Fruit fly (Drosophila melanogaster) whole organism, prepupa: Measurements from ENCODE around the gene RhoGAP19D.
A peak's percentile ranks its signal among the peaks of the same experiment; 100 is the strongest.

ENCODE experiments used
- CG10631 ChIP-seq: fragments of 200-800 bp; sonication (Bioruptor generic); optimal IDR thresholded peaks from 2 replicates; lab custom pipeline; 2016; ENCODE audit warnings: missing biosample characterization, missing genetic modification characterization
- CG10669 ChIP-seq: fragments of 200-800 bp; sonication (Bioruptor generic); optimal IDR thresholded peaks from 3 replicates; lab custom pipeline; 2018; ENCODE audit warnings: missing biosample characterization, mild to moderate bottlenecking, missing genetic modification characterization, moderate library complexity
- CG11294 ChIP-seq: fragments of 200-800 bp; sonication (Bioruptor generic); IDR thresholded peaks from 2 replicates; pipeline ENCODE4 v1.3.6; 2022; ENCODE audit warnings: missing biosample characterization, missing genetic modification characterization
- CG11762 ChIP-seq: fragments of 200-800 bp; sonication (Bioruptor generic); optimal IDR thresholded peaks from 3 replicates; lab custom pipeline; 2016; ENCODE audit warnings: missing biosample characterization, missing genetic modification characterization; ENCODE audit not compliant: insufficient read depth
- CG11902 ChIP-seq: fragments of 200-800 bp; sonication (Bioruptor generic); optimal IDR thresholded peaks from 3 replicates; lab custom pipeline; 2016; ENCODE audit warnings: missing biosample characterization, missing genetic modification characterization
- CG15336 ChIP-seq: fragments of 200-800 bp; sonication (Bioruptor generic); IDR thresholded peaks from 2 replicates; pipeline ENCODE4 v1.3.6; 2022; ENCODE audit warnings: missing biosample characterization, missing genetic modification characterization
- CG1621 ChIP-seq: fragments of 200-800 bp; sonication (Bioruptor generic); optimal IDR thresholded peaks from 3 replicates; lab custom pipeline; 2018; ENCODE audit warnings: missing biosample characterization, mild to moderate bottlenecking, missing genetic modification characterization
- CG16779 ChIP-seq: fragments of 200-800 bp; sonication (Bioruptor generic); optimal IDR thresholded peaks from 3 replicates; lab custom pipeline; 2017; ENCODE audit warnings: missing biosample characterization, mild to moderate bottlenecking, missing genetic modification characterization
- CG3032 ChIP-seq: fragments of 200-800 bp; optimal IDR thresholded peaks from 2 replicates; lab custom pipeline; 2019; ENCODE audit warnings: missing biosample characterization, mild to moderate bottlenecking, missing genetic modification characterization, moderate library complexity
- CG31627 ChIP-seq: fragments of 200-800 bp; sonication (Bioruptor generic); optimal IDR thresholded peaks from 3 replicates; lab custom pipeline; 2016; ENCODE audit warnings: missing biosample characterization, missing genetic modification characterization
- CG32006 ChIP-seq: fragments of 200-800 bp; sonication (Bioruptor generic); optimal IDR thresholded peaks from 3 replicates; lab custom pipeline; 2017; ENCODE audit warnings: missing biosample characterization, mild to moderate bottlenecking, missing genetic modification characterization
- CG34406 ChIP-seq: fragments of 200-800 bp; sonication (Bioruptor generic); optimal IDR thresholded peaks from 3 replicates; lab custom pipeline; 2016; ENCODE audit warnings: missing biosample characterization, missing genetic modification characterization
- CG3919 ChIP-seq: fragments of 200-800 bp; sonication (Bioruptor generic); optimal IDR thresholded peaks from 3 replicates; lab custom pipeline; 2016; ENCODE audit warnings: missing biosample characterization, missing genetic modification characterization
- CG4318 ChIP-seq: fragments of 200-800 bp; sonication (Bioruptor generic); optimal IDR thresholded peaks from 3 replicates; lab custom pipeline; 2017; ENCODE audit warnings: missing biosample characterization, mild to moderate bottlenecking, missing genetic modification characterization
- CG6792 ChIP-seq: fragments of 200-800 bp; sonication (Bioruptor generic); optimal IDR thresholded peaks from 3 replicates; lab custom pipeline; 2016; ENCODE audit warnings: missing biosample characterization, missing genetic modification characterization
- CG6808 ChIP-seq: fragments of 200-800 bp; sonication (Bioruptor generic); optimal IDR thresholded peaks from 3 replicates; lab custom pipeline; 2017; ENCODE audit warnings: missing biosample characterization, missing genetic modification characterization, mild to moderate bottlenecking, moderate library complexity, missing genetic modification reagents
- CG6854 ChIP-seq: fragments of 200-800 bp; sonication (Bioruptor generic); optimal IDR thresholded peaks from 2 replicates; lab custom pipeline; 2017; ENCODE audit warnings: missing biosample characterization, mild to moderate bottlenecking, missing genetic modification characterization
- CG7368 ChIP-seq: fragments of 200-800 bp; sonication (Bioruptor generic); optimal IDR thresholded peaks from 3 replicates; lab custom pipeline; 2016; ENCODE audit warnings: missing biosample characterization, missing genetic modification characterization
- CG8319 ChIP-seq: fragments of 200-800 bp; sonication (Bioruptor generic); optimal IDR thresholded peaks from 3 replicates; lab custom pipeline; 2016; ENCODE audit warnings: missing biosample characterization, missing genetic modification characterization
- CG8632 ChIP-seq: fragments of 200-800 bp; sonication (Bioruptor generic); optimal IDR thresholded peaks from 3 replicates; lab custom pipeline; 2016; ENCODE audit warnings: missing biosample characterization, missing genetic modification characterization
- CG9139 ChIP-seq: fragments of 200-800 bp; sonication (Bioruptor generic); optimal IDR thresholded peaks from 3 replicates; lab custom pipeline; 2017; ENCODE audit warnings: missing biosample characterization, mild to moderate bottlenecking, missing genetic modification characterization
- Eip75B ChIP-seq: fragments of 200-800 bp; sonication (Bioruptor generic); optimal IDR thresholded peaks from 3 replicates; lab custom pipeline; 2016; ENCODE audit warnings: missing biosample characterization, missing genetic modification characterization
- Eip93F ChIP-seq: fragments of 200-800 bp; sonication (Bioruptor generic); optimal IDR thresholded peaks from 2 replicates; lab custom pipeline; 2016; ENCODE audit warnings: missing biosample characterization, mild to moderate bottlenecking, missing genetic modification characterization
- Ets96B ChIP-seq: fragments of 200-800 bp; optimal IDR thresholded peaks from 2 replicates; lab custom pipeline; 2019; ENCODE audit warnings: missing biosample characterization, mild to moderate bottlenecking, missing genetic modification characterization, moderate library complexity
- Gug ChIP-seq: fragments of 200-800 bp; sonication (Bioruptor generic); IDR thresholded peaks from 2 replicates; pipeline ENCODE4 v1.3.6; 2022; ENCODE audit warnings: missing biosample characterization, missing genetic modification characterization
- Met ChIP-seq: fragments of 200-800 bp; sonication (Bioruptor generic); optimal IDR thresholded peaks from 3 replicates; lab custom pipeline; 2016; ENCODE audit warnings: missing biosample characterization, missing genetic modification characterization
- Smox ChIP-seq: fragments of 200-800 bp; sonication (Bioruptor generic); optimal IDR thresholded peaks from 3 replicates; lab custom pipeline; 2016; ENCODE audit warnings: missing biosample characterization, missing genetic modification characterization
- Sox102F ChIP-seq: fragments of 200-800 bp; sonication (Bioruptor generic); optimal IDR thresholded peaks from 2 replicates; lab custom pipeline; 2016; ENCODE audit warnings: missing biosample characterization, mild to moderate bottlenecking, missing genetic modification characterization
- Sox14 ChIP-seq: fragments of 200-800 bp; sonication (Bioruptor generic); optimal IDR thresholded peaks from 3 replicates; lab custom pipeline; 2016; ENCODE audit warnings: missing biosample characterization, missing genetic modification characterization
- Sox15 ChIP-seq: fragments of 200-800 bp; sonication (Bioruptor generic); optimal IDR thresholded peaks from 3 replicates; lab custom pipeline; 2016; ENCODE audit warnings: missing biosample characterization, missing genetic modification characterization
- achi ChIP-seq: fragments of 200-800 bp; sonication (Bioruptor generic); optimal IDR thresholded peaks from 3 replicates; lab custom pipeline; 2016; ENCODE audit warnings: missing biosample characterization, missing genetic modification characterization
- acj6 ChIP-seq: fragments of 200-800 bp; sonication (Bioruptor generic); optimal IDR thresholded peaks from 3 replicates; lab custom pipeline; 2016; ENCODE audit warnings: missing biosample characterization, missing genetic modification characterization
- cyc ChIP-seq: fragments of 200-800 bp; sonication (Bioruptor generic); optimal IDR thresholded peaks from 3 replicates; lab custom pipeline; 2016; ENCODE audit warnings: missing biosample characterization, missing genetic modification characterization
- dac ChIP-seq: fragments of 200-800 bp; sonication (Bioruptor generic); optimal IDR thresholded peaks from 2 replicates; lab custom pipeline; 2017; ENCODE audit warnings: missing biosample characterization, mild to moderate bottlenecking, missing genetic modification characterization
- dsx ChIP-seq: fragments of 200-800 bp; optimal IDR thresholded peaks from 3 replicates; lab custom pipeline; 2019; ENCODE audit warnings: missing biosample characterization, mild to moderate bottlenecking, missing genetic modification characterization, moderate library complexity; ENCODE audit not compliant: poor library complexity, severe bottlenecking
- fd59A ChIP-seq: fragments of 200-800 bp; sonication (Bioruptor generic); optimal IDR thresholded peaks from 2 replicates; lab custom pipeline; 2017; ENCODE audit warnings: missing biosample characterization, mild to moderate bottlenecking, missing genetic modification characterization, missing genetic modification reagents
- fd85E ChIP-seq: fragments of 200-800 bp; sonication (Bioruptor generic); optimal IDR thresholded peaks from 3 replicates; lab custom pipeline; 2016; ENCODE audit warnings: missing biosample characterization, missing genetic modification characterization
- lz ChIP-seq: fragments of 200-800 bp; sonication (Bioruptor generic); optimal IDR thresholded peaks from 3 replicates; lab custom pipeline; 2016; ENCODE audit warnings: missing biosample characterization, missing genetic modification characterization
- net ChIP-seq: fragments of 200-800 bp; sonication (Bioruptor generic); optimal IDR thresholded peaks from 3 replicates; lab custom pipeline; 2016; ENCODE audit warnings: missing biosample characterization, missing genetic modification characterization
- pdm3 ChIP-seq: fragments of 200-800 bp; sonication (Bioruptor generic); optimal IDR thresholded peaks from 3 replicates; lab custom pipeline; 2016; ENCODE audit warnings: missing biosample characterization, missing genetic modification characterization
- salr ChIP-seq, 2 experiments: fragments of 200-800 bp; sonication (Bioruptor generic); optimal IDR thresholded peaks; 3 replicates each; lab custom pipeline; 2016 to 2018; ENCODE audit warnings: missing biosample characterization in 2 of 2, missing genetic modification characterization in 2 of 2, mild to moderate bottlenecking in 1 of 2
- spab ChIP-seq: fragments of 200-800 bp; sonication (Bioruptor generic); optimal IDR thresholded peaks from 2 replicates; lab custom pipeline; 2017; ENCODE audit warnings: missing biosample characterization, mild to moderate bottlenecking, missing genetic modification characterization, missing genetic modification reagents
- ss ChIP-seq, 2 experiments: fragments of 200-800 bp; sonication (Bioruptor generic); optimal IDR thresholded peaks; 2 replicates in 1 of 2; 3 replicates in 1 of 2; lab custom pipeline; 2017 to 2018; ENCODE audit warnings: mild to moderate bottlenecking in 2 of 2, missing biosample characterization in 2 of 2, missing genetic modification characterization in 2 of 2, moderate library complexity in 1 of 2
- svp ChIP-seq: fragments of 200-800 bp; sonication (Bioruptor generic); peaks from one replicate; lab custom pipeline; 2016; ENCODE audit warnings: missing biosample characterization, missing genetic modification characterization
- topi ChIP-seq: fragments of 200-800 bp; sonication (Bioruptor generic); optimal IDR thresholded peaks from 3 replicates; lab custom pipeline; 2016; ENCODE audit warnings: missing biosample characterization, missing genetic modification characterization
- vri ChIP-seq: fragments of 200-800 bp; sonication (Bioruptor generic); optimal IDR thresholded peaks from 3 replicates; lab custom pipeline; 2016; ENCODE audit warnings: missing biosample characterization, mild to moderate bottlenecking, missing genetic modification characterization

The RhoGAP19D gene

DNA sequence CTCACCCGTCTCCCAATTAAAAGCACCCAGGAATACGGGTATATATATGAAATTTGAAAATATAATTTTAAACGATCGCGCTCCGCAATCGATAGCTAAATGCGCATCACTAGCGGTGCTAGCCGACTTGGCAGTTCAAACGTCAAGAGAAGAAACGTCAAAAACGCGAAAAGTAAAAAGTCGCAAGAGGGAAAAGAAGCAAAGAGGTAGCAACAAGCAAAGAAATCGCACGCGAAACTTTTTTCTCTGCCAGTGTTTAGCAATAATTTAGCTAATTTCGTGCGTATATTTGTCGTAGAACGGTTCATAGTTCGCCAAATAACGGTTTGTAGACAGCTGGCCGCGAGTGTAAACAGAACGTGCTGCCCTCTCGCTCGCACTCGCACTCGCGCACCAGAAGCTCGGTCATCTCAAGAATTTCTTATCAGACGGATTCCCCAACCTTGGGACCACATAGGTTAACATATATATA is 924 bp upstream of the RhoGAP19D start, which contains the start of gene CG1812 (continued):
- no peak for TF ChIP-seq Eip75B (GFP tag; lab: Kevin White, UChicago)
- peak; percentile 59 for TF ChIP-seq CG31627
- TF ChIP-seq ss (GFP tag; optimal IDR thresholded peaks at IDR 0.05; lab: Kevin White, UChicago), result peak in 1 of 2 experiments; percentile 52
- peak; percentile 34 for TF ChIP-seq CG34406 (GFP tag; lab: Kevin White, UChicago)
- peak; percentile 61 for TF ChIP-seq Sox14 (GFP tag; lab: Kevin White, UChicago)
- TF ChIP-seq fd59A (GFP tag; lab: Kevin White, UChicago), result peak; percentile 4
- TF ChIP-seq CG16779 (tag; lab: Kevin White, UChicago), result no peak
- peak; percentile 18 for TF ChIP-seq spab (GFP tag; lab: Kevin White, UChicago)
- no peak for TF ChIP-seq CG9139 (GFP tag; lab: Kevin White, UChicago)
- TF ChIP-seq cyc (GFP tag; lab: Kevin White, UChicago), result peak; percentile 26
- TF ChIP-seq svp (GFP tag; lab: Kevin White, UChicago), result peak; percentile 98
- peak; percentile 62 for TF ChIP-seq CG6792 (GFP tag; lab: Kevin White, UChicago)
- peak; percentile 56 for TF ChIP-seq CG1621
- peak; percentile 72 for TF ChIP-seq CG15336 (GFP tag; lab: Robert Waterston, UW)
- no peak for TF ChIP-seq CG11762
- TF ChIP-seq CG11294 (GFP tag; lab: Robert Waterston, UW), result peak; percentile 40; the same call in 1 of the 2 replicates
- TF ChIP-seq pdm3 (GFP tag; lab: Kevin White, UChicago), result peak; percentile 59
- TF ChIP-seq Ets96B, result peak; percentile 45
- no peak for TF ChIP-seq Eip93F
- TF ChIP-seq achi, result peak; percentile 100
- TF ChIP-seq CG4318 (GFP tag; lab: Kevin White, UChicago), result no peak
- peak; percentile 29 for TF ChIP-seq Smox (GFP tag; lab: Kevin White, UChicago)
- no peak for TF ChIP-seq dac (GFP tag; lab: Kevin White, UChicago)
- TF ChIP-seq CG7368, result peak; percentile 56
- peak; percentile 42 for TF ChIP-seq CG8319 (GFP tag; lab: Kevin White, UChicago)
- TF ChIP-seq Sox15 (GFP tag; lab: Kevin White, UChicago), result peak; percentile 32
- TF ChIP-seq CG11902, result no peak

dm6 chrX:20509535-20510424 is 714 bp downstream of the RhoGAP19D start:
- TF ChIP-seq CG10669 (GFP tag; lab: Kevin White, UChicago) (no peak), CG6808 (GFP tag; lab: Kevin White, UChicago) (peak; percentile 30), CG3919 (peak; percentile 31), fd59A (GFP tag; lab: Kevin White, UChicago) (no peak), Sox15 (GFP tag; lab: Kevin White, UChicago) (no peak), CG8319 (GFP tag; lab: Kevin White, UChicago) (no peak), acj6 (GFP tag; lab: Kevin White, UChicago) (peak; percentile 2), fd85E (GFP tag; lab: Kevin White, UChicago) (no peak), Gug (no peak), vri (GFP tag; lab: Kevin White, UChicago) (peak; percentile 75), CG8632 (peak; percentile 12), CG3032 (no peak), svp (GFP tag; lab: Kevin White, UChicago) (peak; percentile 87), CG32006 (GFP tag; lab: Kevin White, UChicago) (no peak), lz (peak; percentile 64), Sox102F (GFP tag; lab: Kevin White, UChicago) (peak; percentile 76), Ets96B (no peak), Eip75B (GFP tag; lab: Kevin White, UChicago) (peak; percentile 20), CG10631 (no peak), spab (GFP tag; lab: Kevin White, UChicago) (no peak), dac (GFP tag; lab: Kevin White, UChicago) (no peak), Met (GFP tag; lab: Kevin White, UChicago) (peak; percentile 81), CG6854 (GFP tag; lab: Kevin White, UChicago) (no peak), CG11294 (GFP tag; lab: Robert Waterston, UW) (no peak), pdm3 (GFP tag; lab: Kevin White, UChicago) (peak; percentile 40), CG31627 (peak; percentile 59), CG16779 (tag; lab: Kevin White, UChicago) (no peak), salr (GFP tag; optimal IDR thresholded peaks at IDR 0.05; lab: Kevin White, UChicago) (no peak), net (GFP tag; lab: Kevin White, UChicago) (peak; percentile 4), topi (GFP tag; lab: Kevin White, UChicago) (peak; percentile 77), CG6792 (GFP tag; lab: Kevin White, UChicago) (peak; percentile 20), dsx (GFP tag; lab: Kevin White, UChicago) (no peak)
